Worm (Caenorhabditis elegans) whole organism, young adult: Measurements from ENCODE around the gene fbxb-26.
A peak's percentile ranks its signal among the peaks of the same experiment; 100 is the strongest.

Source experiments
- F37B4.10 ChIP-seq: fragments of 200-800 bp; sonication (Bioruptor generic); IDR thresholded peaks from 2 replicates; pipeline ENCODE4 v1.3.6; 2022; ENCODE audit warnings: missing genetic modification characterization, missing compliant biosample characterization
- ama-1 ChIP-seq, 3 experiments: fragments of 150-350 bp in 1 of 3; sonication (generic microtip) in 2 of 3; optimal IDR thresholded peaks; 2 replicates each; lab custom pipeline; 2014 to 2018; ENCODE audit warnings: missing biosample characterization in 2 of 3, missing genetic modification characterization in 2 of 3, missing genetic modification reagents in 2 of 3
- ceh-40 ChIP-seq: fragments of 200-800 bp; sonication (Bioruptor generic); IDR thresholded peaks from 2 replicates; pipeline ENCODE4 v1.3.6; 2022; ENCODE audit warnings: missing genetic modification characterization, missing compliant biosample characterization
- efl-1 ChIP-seq: fragments of 150-350 bp; optimal IDR thresholded peaks from 2 replicates; lab custom pipeline; 2014; ENCODE audit warnings: missing biosample characterization, missing genetic modification reagents, missing genetic modification characterization
- lin-40 ChIP-seq: sonication (generic microtip); optimal IDR thresholded peaks from 2 replicates; lab custom pipeline; 2016; ENCODE audit warnings: missing genetic modification characterization, mild to moderate bottlenecking, missing compliant biosample characterization, missing genotype, missing genetic modification reagents
- madf-3 ChIP-seq: fragments of 200-800 bp; sonication (Bioruptor generic); IDR thresholded peaks from 2 replicates; pipeline ENCODE4 v1.3.6; 2022; ENCODE audit warnings: missing genetic modification reagents, missing genetic modification characterization, missing compliant biosample characterization
- madf-6 ChIP-seq: fragments of 200-800 bp; sonication (Bioruptor generic); IDR thresholded peaks from 2 replicates; pipeline ENCODE4 v1.3.6; 2022; ENCODE audit warnings: missing genetic modification reagents, missing genetic modification characterization, missing compliant biosample characterization
- mcd-1 ChIP-seq: fragments of 200-800 bp; sonication (Bioruptor generic); IDR thresholded peaks from 2 replicates; pipeline ENCODE4 v1.3.6; 2022; ENCODE audit warnings: missing genetic modification reagents, missing genetic modification characterization, missing compliant biosample characterization
- nfya-1 ChIP-seq: sonication (generic microtip); optimal IDR thresholded peaks from 2 replicates; lab custom pipeline; 2017; ENCODE audit warnings: antibody characterized with exemption, missing compliant biosample characterization, missing genetic modification characterization, borderline replicate concordance; ENCODE audit not compliant: insufficient read depth
- nfya-2 ChIP-seq: fragments of 200-800 bp; sonication (Bioruptor generic); IDR thresholded peaks from 2 replicates; pipeline ENCODE4 v1.3.6; 2022; ENCODE audit warnings: missing genetic modification reagents, missing genetic modification characterization, missing compliant biosample characterization
- nhr-179 ChIP-seq: sonication (generic microtip); optimal IDR thresholded peaks from 2 replicates; lab custom pipeline; 2016; ENCODE audit warnings: mild to moderate bottlenecking, missing genetic modification characterization, missing compliant biosample characterization
- snpc-1.1 ChIP-seq: sonication (generic microtip); optimal IDR thresholded peaks from 2 replicates; lab custom pipeline; 2017; ENCODE audit warnings: missing genetic modification characterization, mild to moderate bottlenecking, missing compliant biosample characterization, antibody characterized with exemption, moderate library complexity, missing genotype, missing genetic modification reagents; ENCODE audit not compliant: insufficient read depth
- snpc-4 ChIP-seq, 5 experiments: fragments of 150-350 bp in 1 of 5; sonication (generic microtip) in 4 of 5; optimal IDR thresholded peaks; 2 replicates each; lab custom pipeline; 2014 to 2018; ENCODE audit warnings: missing genetic modification characterization in 5 of 5, missing biosample characterization in 3 of 5, antibody characterized with exemption in 2 of 5, mild to moderate bottlenecking in 2 of 5, missing compliant biosample characterization in 2 of 5, missing genotype in 2 of 5, moderate library complexity in 2 of 5, missing genetic modification reagents in 1 of 5
- xnd-1 ChIP-seq: sonication (generic microtip); optimal IDR thresholded peaks from 2 replicates; lab custom pipeline; 2016; ENCODE audit warnings: missing genotype, missing genetic modification reagents, missing genetic modification characterization, missing compliant biosample characterization

DNA sequence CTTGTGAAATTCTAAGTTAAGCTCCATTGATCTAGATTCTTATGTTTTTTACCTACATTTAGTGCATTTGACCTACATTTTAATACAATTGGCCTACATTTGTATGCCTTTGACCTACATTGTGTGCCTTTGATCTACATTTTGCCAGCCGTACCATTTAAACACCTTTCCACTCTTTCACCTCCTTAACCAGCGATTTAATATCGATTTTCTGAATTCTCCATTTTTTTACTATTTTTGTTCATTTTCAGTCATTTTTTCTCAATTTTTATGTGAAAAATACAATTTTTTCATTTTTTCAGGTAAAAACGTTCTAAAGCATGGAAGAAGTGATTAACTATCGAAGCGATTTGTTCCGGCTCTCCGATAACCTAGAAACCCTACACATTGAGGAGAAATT, 30.6 kb downstream of the fbxb-26 start, which contains the start of gene btb-7:
- TF ChIP-seq snpc-4 (GFP tag; optimal IDR thresholded peaks at IDR 0.05; lab: Kevin White, UChicago) (no peak), snpc-4 (tag; optimal IDR thresholded peaks at IDR 0.05; lab: Kevin White, UChicago) (no peak), nhr-179 (no peak), mcd-1 (GFP tag; lab: Robert Waterston, UW) (no peak), efl-1 (GFP tag; lab: Kevin White, UChicago) (peak; percentile 47), snpc-1.1 (tag; lab: Kevin White, UChicago) (no peak), lin-40 (tag; lab: Kevin White, UChicago) (no peak), F37B4.10 (no peak), madf-6 (no peak), nfya-2 (GFP tag; lab: Robert Waterston, UW) (no peak), ama-1 (optimal IDR thresholded peaks at IDR 0.05; lab: Kevin White, UChicago) (no peak), ama-1 (GFP tag; optimal IDR thresholded peaks at IDR 0.05; lab: Kevin White, UChicago) (no peak), xnd-1 (tag; lab: Kevin White, UChicago) (no peak), ceh-40 (GFP tag; lab: Robert Waterston, UW) (no peak), madf-3 (no peak), nfya-1 (tag; lab: Kevin White, UChicago) (no peak)
